Worm (Caenorhabditis elegans): ENCODE data around the gene Y105C5B.11.

DNA sequence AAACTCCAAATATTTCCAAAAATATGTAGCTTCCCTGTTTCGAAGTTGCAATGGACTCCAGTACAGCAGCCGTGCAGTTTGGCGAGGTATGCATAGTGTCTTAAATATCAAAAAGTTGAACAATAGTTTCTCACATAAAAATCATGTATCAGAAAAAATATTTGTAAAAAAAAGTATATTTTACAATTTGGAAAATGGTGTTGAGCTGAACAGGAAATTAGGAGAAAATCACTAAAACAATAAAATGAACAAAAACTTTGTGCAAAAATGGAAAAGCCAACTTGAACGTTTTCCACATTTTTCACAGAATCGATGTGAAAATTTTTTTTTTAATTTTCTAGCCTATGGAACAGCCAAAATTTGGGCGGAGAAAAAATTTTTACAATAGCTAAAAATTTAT is 14.6 kb downstream of the Y105C5B.11 start, which contains the start of gene Y105C5B.8:
- TF ChIP-seq him-1 (tag; optimal IDR thresholded peaks at IDR 0.05) (no peak), W03F9.2 (tag; optimal IDR thresholded peaks at IDR 0.05) (no peak), dao-5 (tag; optimal IDR thresholded peaks at IDR 0.05) (no peak)
